Worm (Caenorhabditis elegans) whole organism, young adult: ENCODE measurements around the gene rnp-2.

Experiments
- atf-7 ChIP-seq: sonication (generic microtip); optimal IDR thresholded peaks from 2 replicates; lab custom pipeline; 2017; ENCODE audit warnings: mild to moderate bottlenecking, missing genetic modification characterization, missing compliant biosample characterization
- athp-1 ChIP-seq: sonication (generic microtip); optimal IDR thresholded peaks from 2 replicates; lab custom pipeline; 2017; ENCODE audit warnings: mild to moderate bottlenecking, missing genetic modification characterization, missing compliant biosample characterization
- ets-4 ChIP-seq: fragments of 200-800 bp; sonication (Bioruptor generic); optimal IDR thresholded peaks from 2 replicates; lab custom pipeline; 2018; ENCODE audit warnings: mild to moderate bottlenecking, missing genetic modification characterization, missing compliant biosample characterization

ce11 chrIV:4162121-4162520 lies 9.8 kb upstream of the rnp-2 start, which contains the start of gene scrm-5:
- no peak for TF ChIP-seq atf-7 (tag; lab: Kevin White, UChicago)
- TF ChIP-seq ets-4 (GFP tag; lab: Kevin White, UChicago): no peak
- TF ChIP-seq athp-1: no peak
